Worm (Caenorhabditis elegans) whole organism, L3 larva: ENCODE measurements around the gene dpy-18.

Experiments used
- R02D3.7 ChIP-seq: fragments of 150-350 bp; optimal IDR thresholded peaks from 2 replicates; lab custom pipeline; 2014; ENCODE audit warnings: missing biosample characterization, missing genetic modification characterization
- ZK546.5 ChIP-seq: sonication (generic microtip); optimal IDR thresholded peaks from 2 replicates; lab custom pipeline; 2017; ENCODE audit warnings: missing biosample characterization, missing genetic modification characterization
- aly-2 ChIP-seq: fragments of 150-350 bp; optimal IDR thresholded peaks from 2 replicates; lab custom pipeline; 2014; ENCODE audit warnings: missing biosample characterization, missing genetic modification characterization
- ama-1 ChIP-seq: fragments of 150-350 bp; optimal IDR thresholded peaks from 2 replicates; lab custom pipeline; 2018
- ceh-16 ChIP-seq: sonication (generic microtip); optimal IDR thresholded peaks from 2 replicates; lab custom pipeline; 2017; ENCODE audit warnings: missing biosample characterization, missing genetic modification characterization
- ceh-28 ChIP-seq: fragments of 150-350 bp; optimal IDR thresholded peaks from 2 replicates; lab custom pipeline; 2014; ENCODE audit warnings: missing biosample characterization, missing genetic modification reagents, missing genetic modification characterization
- egl-5 ChIP-seq: fragments of 150-350 bp; optimal IDR thresholded peaks from 2 replicates; lab custom pipeline; 2017; ENCODE audit warnings: missing biosample characterization, missing genetic modification reagents, missing genetic modification characterization, inconsistent platforms
- elt-1 ChIP-seq: fragments of 150-350 bp; optimal IDR thresholded peaks from 2 replicates; lab custom pipeline; 2014; ENCODE audit warnings: missing biosample characterization, missing genetic modification characterization
- elt-3 ChIP-seq, 3 experiments: fragments of 150-350 bp in 1 of 3; sonication (generic microtip) in 2 of 3; optimal IDR thresholded peaks; 2 replicates in 2 of 3; 4 replicates in 1 of 3; lab custom pipeline; 2014 to 2017; ENCODE audit warnings: missing biosample characterization in 3 of 3, missing genetic modification characterization in 3 of 3
- eor-1 ChIP-seq, 2 experiments: fragments of 150-350 bp; optimal IDR thresholded peaks; 2 replicates each; lab custom pipeline; 2014 to 2018; ENCODE audit warnings: missing biosample characterization in 2 of 2, missing genetic modification characterization in 2 of 2
- fkh-10 ChIP-seq: sonication (generic microtip); optimal IDR thresholded peaks from 2 replicates; lab custom pipeline; 2017; ENCODE audit warnings: missing biosample characterization, missing genetic modification reagents, missing genetic modification characterization
- fkh-2 ChIP-seq: fragments of 150-350 bp; optimal IDR thresholded peaks from 2 replicates; lab custom pipeline; 2014; ENCODE audit warnings: missing biosample characterization, missing genetic modification reagents, missing genetic modification characterization
- hmg-11 ChIP-seq: sonication (generic microtip); optimal IDR thresholded peaks from 2 replicates; lab custom pipeline; 2016; ENCODE audit warnings: missing genetic modification characterization, missing compliant biosample characterization
- jun-1 ChIP-seq: fragments of 150-350 bp; optimal IDR thresholded peaks from 2 replicates; lab custom pipeline; 2014; ENCODE audit warnings: missing biosample characterization, missing genetic modification reagents, missing genetic modification characterization
- lin-15B ChIP-seq: fragments of 150-350 bp; optimal IDR thresholded peaks from 2 replicates; lab custom pipeline; 2014; ENCODE audit warnings: missing biosample characterization, missing genetic modification characterization
- lin-39 ChIP-seq: fragments of 150-350 bp; optimal IDR thresholded peaks from 2 replicates; lab custom pipeline; 2018; ENCODE audit warnings: missing biosample characterization, missing genetic modification reagents, missing genetic modification characterization
- lsy-12 ChIP-seq: sonication (generic microtip); optimal IDR thresholded peaks from 2 replicates; lab custom pipeline; 2016; ENCODE audit warnings: mild to moderate bottlenecking, missing genetic modification characterization, missing compliant biosample characterization
- mdl-1 ChIP-seq: fragments of 150-350 bp; optimal IDR thresholded peaks from 2 replicates; lab custom pipeline; 2014; ENCODE audit warnings: missing biosample characterization, missing genetic modification characterization
- nfya-1 ChIP-seq: sonication (generic microtip); optimal IDR thresholded peaks from 2 replicates; lab custom pipeline; 2017; ENCODE audit warnings: missing genetic modification characterization, mild to moderate bottlenecking, missing compliant biosample characterization, antibody characterized with exemption, moderate library complexity; ENCODE audit not compliant: insufficient read depth
- nhr-11 ChIP-seq: fragments of 150-350 bp; optimal IDR thresholded peaks from 2 replicates; lab custom pipeline; 2014; ENCODE audit warnings: missing biosample characterization, missing genetic modification characterization
- nhr-23 ChIP-seq: fragments of 150-350 bp; optimal IDR thresholded peaks from 2 replicates; lab custom pipeline; 2014; ENCODE audit warnings: missing biosample characterization, missing genetic modification reagents, missing genetic modification characterization
- nhr-237 ChIP-seq: fragments of 150-350 bp; optimal IDR thresholded peaks from 2 replicates; lab custom pipeline; 2014; ENCODE audit warnings: missing biosample characterization, missing genetic modification characterization
- nhr-25 ChIP-seq: sonication (generic microtip); optimal IDR thresholded peaks from 2 replicates; lab custom pipeline; 2017; ENCODE audit warnings: missing biosample characterization, missing genetic modification characterization
- nhr-43 ChIP-seq: sonication (generic microtip); optimal IDR thresholded peaks from 2 replicates; lab custom pipeline; 2016; ENCODE audit warnings: mild to moderate bottlenecking, missing genetic modification characterization, missing compliant biosample characterization; ENCODE audit not compliant: poor library complexity, severe bottlenecking
- nhr-67 ChIP-seq: fragments of 150-350 bp; optimal IDR thresholded peaks from 2 replicates; lab custom pipeline; 2014; ENCODE audit warnings: missing biosample characterization, missing genetic modification characterization
- nhr-76 ChIP-seq: fragments of 150-350 bp; sonication (generic microtip); optimal IDR thresholded peaks from 5 replicates; lab custom pipeline; 2014; ENCODE audit warnings: missing biosample characterization, missing genetic modification characterization
- snpc-4 ChIP-seq: fragments of 150-350 bp; optimal IDR thresholded peaks from 2 replicates; lab custom pipeline; 2014; ENCODE audit warnings: missing biosample characterization, missing genetic modification characterization
- tbx-2 ChIP-seq: sonication (generic microtip); optimal IDR thresholded peaks from 2 replicates; lab custom pipeline; 2016; ENCODE audit warnings: mild to moderate bottlenecking, missing genetic modification characterization, missing compliant biosample characterization
- unc-39 ChIP-seq: sonication (generic microtip); optimal IDR thresholded peaks from 4 replicates; lab custom pipeline; 2017; ENCODE audit warnings: missing biosample characterization, missing genetic modification characterization
- unc-62 ChIP-seq: fragments of 150-350 bp; sonication (generic microtip); optimal IDR thresholded peaks from 4 replicates; lab custom pipeline; 2014; ENCODE audit warnings: missing biosample characterization, missing genetic modification reagents, missing genetic modification characterization
- ztf-4 ChIP-seq: fragments of 150-350 bp; optimal IDR thresholded peaks from 2 replicates; lab custom pipeline; 2014; ENCODE audit warnings: missing biosample characterization, missing genetic modification characterization

Gene dpy-18

ce11 chrIII:11392740-11393139 is 15.0 kb upstream of the dpy-18 start:
- no peak for TF ChIP-seq jun-1
- TF ChIP-seq tbx-2 (tag; lab: Kevin White, UChicago) = no peak
- no peak for TF ChIP-seq nfya-1 (tag; lab: Kevin White, UChicago)
- no peak for TF ChIP-seq lsy-12 (tag; lab: Kevin White, UChicago)
- TF ChIP-seq ZK546.5 (tag; lab: Kevin White, UChicago) = no peak
- no peak for TF ChIP-seq aly-2
- no peak for TF ChIP-seq fkh-10 (GFP tag; lab: Kevin White, UChicago)
- TF ChIP-seq mdl-1 = no peak

DNA sequence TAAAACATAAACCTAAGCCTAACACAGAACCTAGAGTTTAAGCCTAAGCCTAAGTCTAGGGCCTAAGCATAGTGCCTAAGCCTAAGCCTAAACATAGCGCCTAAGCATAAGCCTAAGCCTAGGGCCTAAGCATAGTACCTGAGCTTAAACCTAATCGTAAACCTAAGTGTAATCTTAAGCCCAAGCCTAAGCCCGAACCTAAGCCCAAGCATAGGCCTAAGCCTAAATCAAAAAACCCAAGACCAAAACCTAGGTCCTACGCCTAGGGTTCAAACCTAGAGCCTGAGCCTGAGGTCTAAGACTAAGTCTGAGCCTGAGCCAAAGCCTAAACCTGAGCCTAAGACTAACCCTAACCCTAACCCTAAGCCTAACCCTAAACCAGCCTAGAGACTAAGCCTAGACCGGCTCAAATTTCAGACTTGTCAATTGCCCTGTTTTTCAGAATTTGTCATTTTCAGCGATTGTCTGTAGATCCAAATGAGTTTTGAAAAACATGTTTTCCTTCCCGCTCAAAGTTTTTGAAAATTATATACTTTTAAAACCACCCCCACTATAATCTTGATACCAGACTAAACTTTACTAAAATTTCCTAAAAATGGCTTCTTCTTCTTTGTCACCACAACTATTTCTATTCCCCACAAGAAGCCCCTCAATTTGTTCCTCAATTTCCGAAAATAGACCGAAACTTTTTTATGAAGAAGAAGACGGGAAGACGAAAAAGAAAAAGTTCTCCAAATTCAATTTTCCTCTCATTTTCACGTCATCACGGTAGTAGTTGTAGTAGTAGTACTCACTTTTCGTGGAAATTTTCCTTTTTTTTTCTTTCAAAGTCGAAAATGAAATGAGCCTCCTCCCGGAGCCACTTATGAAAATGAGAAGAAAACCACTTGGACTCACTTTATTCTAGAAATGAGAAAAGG is 14.1 kb upstream of the dpy-18 start:
- TF ChIP-seq nfya-1 (tag; lab: Kevin White, UChicago) (peak; percentile 4), nhr-11 (tag; lab: Kevin White, UChicago) (no peak), egl-5 (tag; lab: Kevin White, UChicago) (no peak), fkh-10 (GFP tag; lab: Kevin White, UChicago) (peak; percentile 55), unc-62 (GFP tag; lab: Kevin White, UChicago) (no peak)
- TF ChIP-seq, all 47 proteins: peak for 2

DNA sequence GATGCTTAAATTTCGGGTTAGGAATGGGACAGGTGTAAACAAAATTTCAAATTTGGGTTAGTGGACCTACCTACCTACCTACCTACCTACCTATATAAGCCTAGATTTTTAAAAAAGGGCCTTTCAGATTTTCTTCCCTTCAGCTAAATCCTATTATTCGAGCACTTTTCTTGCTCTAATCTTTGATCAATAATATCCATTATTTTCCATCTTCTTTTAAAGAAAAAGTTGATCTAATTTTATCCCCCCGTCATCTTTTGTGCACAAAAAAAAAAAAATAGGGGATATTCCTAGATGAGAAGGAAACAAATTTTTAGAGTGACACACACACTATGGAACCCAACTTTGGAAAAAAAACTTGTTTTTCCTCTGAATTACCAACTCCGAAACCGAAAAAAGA is 13.1 kb upstream of the dpy-18 start:
- TF ChIP-seq fkh-10 (GFP tag; lab: Kevin White, UChicago) = peak; percentile 36
- TF ChIP-seq lin-15B (tag; lab: Kevin White, UChicago) = no peak

DNA sequence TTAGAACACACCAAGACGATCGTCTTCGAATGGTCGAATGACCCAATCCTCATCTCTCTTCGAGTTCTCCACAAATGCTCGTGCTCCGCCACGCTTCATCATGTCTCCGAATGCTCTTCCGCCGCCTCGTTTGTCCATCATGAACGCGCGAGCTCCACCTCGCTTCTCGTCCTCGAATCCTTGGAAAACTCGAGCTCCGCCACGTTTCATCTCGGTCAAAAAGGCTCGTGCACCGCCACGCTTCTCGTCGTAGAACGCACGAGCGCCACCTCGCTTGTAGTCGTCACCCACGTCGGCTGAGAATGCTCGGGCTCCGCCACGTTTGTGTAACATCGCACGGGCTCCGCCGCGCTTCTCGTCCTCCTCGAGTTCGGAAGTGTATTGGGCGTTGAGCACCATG is 11.6 kb upstream of the dpy-18 start:
- TF ChIP-seq lin-15B (tag; lab: Kevin White, UChicago) = no peak
- TF ChIP-seq nhr-43 = no peak
- TF ChIP-seq ztf-4 (tag; lab: Kevin White, UChicago) = no peak
- TF ChIP-seq jun-1 = no peak
- TF ChIP-seq ama-1 (lab: Kevin White, UChicago) = no peak
- TF ChIP-seq mdl-1 = no peak
- TF ChIP-seq ZK546.5 (tag; lab: Kevin White, UChicago) = no peak
- no peak for TF ChIP-seq nhr-237 (tag; lab: Kevin White, UChicago)
- TF ChIP-seq elt-1 = no peak
- TF ChIP-seq snpc-4 (tag; lab: Kevin White, UChicago) = no peak
- TF ChIP-seq nhr-11 (tag; lab: Kevin White, UChicago) = no peak
- TF ChIP-seq, all 47 proteins: peak for 0

DNA sequence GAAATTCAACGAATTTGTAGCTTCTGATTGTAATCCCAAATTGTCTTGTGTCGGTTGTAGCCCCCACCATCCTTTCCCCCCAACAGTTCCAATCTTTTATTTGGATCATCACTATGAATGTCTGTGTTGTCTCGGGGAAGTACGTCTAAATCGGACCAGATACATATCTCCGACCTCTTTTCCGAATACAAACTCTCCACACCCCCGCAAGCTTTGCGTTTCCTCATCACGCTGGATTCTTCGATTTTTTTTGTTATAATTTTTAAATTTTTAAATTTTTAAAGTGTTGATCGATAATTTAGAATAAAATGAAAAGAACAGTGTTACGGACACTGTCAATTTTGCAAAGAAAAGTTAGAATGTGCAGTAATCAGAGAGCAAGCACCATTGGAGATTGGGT is 4.1 kb upstream of the dpy-18 start, which contains the start of gene subs-4:
TSS of gene subs-4 (plus strand) at position 301 of the 400 bp plus-strand sequence.
- TF ChIP-seq fkh-10 (GFP tag; lab: Kevin White, UChicago) (no peak), fkh-2 (tag; lab: Kevin White, UChicago) (no peak), ceh-28 (no peak), nhr-67 (tag; lab: Kevin White, UChicago) (no peak), aly-2 (no peak), nhr-43 (no peak), hmg-11 (tag; lab: Kevin White, UChicago) (no peak)

DNA sequence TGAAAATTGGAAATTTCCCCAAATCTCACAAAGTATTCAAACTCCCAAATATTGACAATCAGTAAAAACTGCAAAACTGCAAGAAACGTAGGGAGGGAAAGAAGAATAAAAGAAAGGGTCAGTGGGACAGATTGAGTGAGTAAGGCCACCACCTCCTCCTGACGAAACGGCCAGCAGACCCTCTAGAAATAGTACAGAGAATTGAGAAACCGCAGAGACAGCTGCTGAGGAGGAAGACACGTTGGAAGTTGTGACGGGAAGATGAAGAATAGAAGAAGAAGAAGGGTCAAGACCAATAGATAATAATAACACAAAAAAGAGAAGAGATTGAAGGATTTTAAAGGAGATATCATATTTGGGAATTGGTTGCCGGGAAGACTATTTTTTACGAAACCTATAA is 2.8 kb upstream of the dpy-18 start:
- TF ChIP-seq eor-1 (tag; optimal IDR thresholded peaks at IDR 0.05; lab: Kevin White, UChicago) (no peak), nhr-25 (tag; lab: Kevin White, UChicago) (peak; percentile 34), hmg-11 (tag; lab: Kevin White, UChicago) (peak; percentile 66), nhr-67 (tag; lab: Kevin White, UChicago) (no peak), unc-39 (tag; lab: Kevin White, UChicago) (no peak), nhr-23 (tag; lab: Kevin White, UChicago) (peak; percentile 93), lin-39 (peak; percentile 39), elt-3 (tag; optimal IDR thresholded peaks at IDR 0.05; lab: Kevin White, UChicago) (no peak), ceh-16 (tag; lab: Kevin White, UChicago) (no peak), mdl-1 (no peak), nfya-1 (tag; lab: Kevin White, UChicago) (peak; percentile 55), nhr-76 (tag; lab: Kevin White, UChicago) (no peak), elt-1 (no peak), R02D3.7 (tag; lab: Kevin White, UChicago) (no peak), snpc-4 (tag; lab: Kevin White, UChicago) (peak; percentile 82)
